Fruit fly (Drosophila melanogaster) whole organism, embryonic: ENCODE measurements around the gene CG6511.
A peak's percentile ranks its signal among the peaks of the same experiment; 100 is the strongest.

Experiments used
- ATbp ChIP-seq: fragments of 200-800 bp; sonication (Bioruptor generic); optimal IDR thresholded peaks from 2 replicates; lab custom pipeline; 2017; ENCODE audit warnings: missing biosample characterization, mild to moderate bottlenecking, missing genetic modification characterization, missing genetic modification reagents
- Asciz ChIP-seq: fragments of 200-800 bp; sonication (Bioruptor generic); optimal IDR thresholded peaks from 2 replicates; lab custom pipeline; 2017; ENCODE audit warnings: missing biosample characterization, mild to moderate bottlenecking, missing genetic modification characterization, missing genetic modification reagents
- Atf6 ChIP-seq: fragments of 200-800 bp; sonication (Bioruptor generic); IDR thresholded peaks from 2 replicates; pipeline ENCODE4 v1.3.6; 2022; ENCODE audit warnings: missing biosample characterization, missing genetic modification characterization
- CG10366 ChIP-seq: fragments of 200-800 bp; sonication (Bioruptor generic); IDR thresholded peaks from 2 replicates; pipeline ENCODE4 v1.3.6; 2022; ENCODE audit warnings: missing biosample characterization, missing genetic modification characterization
- CG14860 ChIP-seq: fragments of 200-800 bp; sonication (Bioruptor generic); IDR thresholded peaks from 3 replicates; pipeline ENCODE4 v1.3.6; 2022; ENCODE audit warnings: missing biosample characterization, missing genetic modification characterization; ENCODE audit not compliant: partially characterized antibody
- CG1602 ChIP-seq: fragments of 200-800 bp; sonication (Bioruptor generic); optimal IDR thresholded peaks from 3 replicates; lab custom pipeline; 2016; ENCODE audit warnings: missing biosample characterization, missing genetic modification characterization
- CG30403 ChIP-seq: fragments of 200-800 bp; sonication (Bioruptor generic); optimal IDR thresholded peaks from 3 replicates; lab custom pipeline; 2016; ENCODE audit warnings: missing biosample characterization, missing genetic modification characterization
- CG33213 ChIP-seq: fragments of 200-800 bp; sonication (Bioruptor generic); optimal IDR thresholded peaks from 3 replicates; lab custom pipeline; 2016; ENCODE audit warnings: missing biosample characterization, missing genetic modification characterization
- CG34224 ChIP-seq: fragments of 200-800 bp; sonication (Bioruptor generic); IDR thresholded peaks from 3 replicates; pipeline ENCODE4 v1.3.6; 2022; ENCODE audit warnings: missing biosample characterization, missing genetic modification characterization; ENCODE audit not compliant: partially characterized antibody
- CG3726 ChIP-seq: fragments of 200-800 bp; sonication (Bioruptor generic); IDR thresholded peaks from 3 replicates; pipeline ENCODE4, ENCODE4 v1.3.6; 2022; ENCODE audit warnings: missing biosample characterization, missing genetic modification characterization
- CG6175 ChIP-seq: fragments of 200-800 bp; sonication (Bioruptor generic); IDR thresholded peaks from 3 replicates; pipeline ENCODE4 v1.3.6; 2022; ENCODE audit warnings: missing biosample characterization, missing genetic modification characterization
- CG6854 ChIP-seq: fragments of 200-800 bp; sonication (Bioruptor generic); optimal IDR thresholded peaks from 3 replicates; lab custom pipeline; 2017; ENCODE audit warnings: missing biosample characterization, mild to moderate bottlenecking, missing genetic modification characterization
- CG8359 ChIP-seq: fragments of 200-800 bp; sonication (Bioruptor generic); optimal IDR thresholded peaks from 2 replicates; lab custom pipeline; 2017; ENCODE audit warnings: missing biosample characterization, mild to moderate bottlenecking, missing genetic modification characterization, borderline replicate concordance
- Camta ChIP-seq: fragments of 200-800 bp; sonication (Bioruptor generic); optimal IDR thresholded peaks from 2 replicates; lab custom pipeline; 2016; ENCODE audit warnings: missing biosample characterization, missing genetic modification characterization
- Chrac-16 ChIP-seq: fragments of 200-800 bp; sonication (Bioruptor generic); optimal IDR thresholded peaks from 3 replicates; lab custom pipeline; 2016; ENCODE audit warnings: missing biosample characterization, missing genetic modification characterization
- D19B ChIP-seq: fragments of 200-800 bp; sonication (Bioruptor generic); optimal IDR thresholded peaks from 2 replicates; lab custom pipeline; 2017; ENCODE audit warnings: missing biosample characterization, mild to moderate bottlenecking, missing genetic modification characterization
- Kr ChIP-seq: fragments of 200-800 bp; sonication (Bioruptor generic); optimal IDR thresholded peaks from 2 replicates; lab custom pipeline; 2017; ENCODE audit warnings: missing biosample characterization, mild to moderate bottlenecking, missing genetic modification characterization
- Lhr ChIP-seq: fragments of 200-800 bp; sonication (Bioruptor generic); optimal IDR thresholded peaks from 3 replicates; lab custom pipeline; 2017; ENCODE audit warnings: mild to moderate bottlenecking, missing biosample characterization, missing genetic modification reagents, missing genetic modification characterization
- MBD-R2 ChIP-seq: fragments of 200-800 bp; sonication (Bioruptor generic); IDR thresholded peaks from 2 replicates; pipeline ENCODE4 v1.3.6; 2022; ENCODE audit warnings: missing biosample characterization, missing genetic modification characterization
- Med ChIP-seq: fragments of 200-800 bp; sonication (Bioruptor generic); peaks from one replicate; lab custom pipeline; 2016; ENCODE audit warnings: missing biosample characterization, missing genetic modification characterization, mild to moderate bottlenecking, inconsistent platforms, moderate library complexity
- NFAT ChIP-seq: fragments of 200-800 bp; sonication (Bioruptor generic); IDR thresholded peaks from 2 replicates; pipeline ENCODE4 v1.3.6; 2022; ENCODE audit warnings: missing biosample characterization, missing genetic modification characterization
- Nf-YB ChIP-seq: fragments of 200-800 bp; sonication (Bioruptor generic); optimal IDR thresholded peaks from 3 replicates; lab custom pipeline; 2019; ENCODE audit warnings: missing biosample characterization, mild to moderate bottlenecking, missing genetic modification characterization, moderate library complexity
- Nf-YC ChIP-seq: fragments of 200-800 bp; optimal IDR thresholded peaks from 3 replicates; lab custom pipeline; 2019; ENCODE audit warnings: missing biosample characterization, mild to moderate bottlenecking, missing genetic modification characterization, moderate library complexity
- Oaz ChIP-seq: fragments of 200-800 bp; sonication (Bioruptor generic); IDR thresholded peaks from 2 replicates; pipeline ENCODE4 v1.3.6; 2022; ENCODE audit warnings: missing biosample characterization, missing genetic modification characterization
- Xbp1 ChIP-seq: fragments of 200-800 bp; sonication (Bioruptor generic); optimal IDR thresholded peaks from 3 replicates; lab custom pipeline; 2016; ENCODE audit warnings: missing biosample characterization, mild to moderate bottlenecking, missing genetic modification characterization
- az2 ChIP-seq: fragments of 200-800 bp; sonication (Bioruptor generic); optimal IDR thresholded peaks from 3 replicates; lab custom pipeline; 2016; ENCODE audit warnings: missing biosample characterization, missing genetic modification characterization
- bigmax ChIP-seq: fragments of 200-800 bp; sonication (Bioruptor generic); optimal IDR thresholded peaks from 2 replicates; lab custom pipeline; 2018; ENCODE audit warnings: missing biosample characterization, mild to moderate bottlenecking, missing genetic modification characterization
- chinmo ChIP-seq: fragments of 200-800 bp; sonication (Bioruptor generic); IDR thresholded peaks from 4 replicates; pipeline ENCODE4 v1.3.6; 2022; ENCODE audit warnings: missing biosample characterization, missing genetic modification characterization; ENCODE audit not compliant: partially characterized antibody
- cwo ChIP-seq: fragments of 200-800 bp; sonication (Bioruptor generic); optimal IDR thresholded peaks from 3 replicates; lab custom pipeline; 2017; ENCODE audit warnings: missing biosample characterization, missing genetic modification characterization, mild to moderate bottlenecking, moderate library complexity, missing genetic modification reagents
- ewg ChIP-seq: fragments of 200-800 bp; sonication (Bioruptor generic); optimal IDR thresholded peaks from 3 replicates; lab custom pipeline; 2017; ENCODE audit warnings: mild to moderate bottlenecking, missing biosample characterization, missing genetic modification reagents, missing genetic modification characterization
- eyg ChIP-seq: fragments of 200-800 bp; sonication (Bioruptor generic); optimal IDR thresholded peaks from 3 replicates; lab custom pipeline; 2016; ENCODE audit warnings: missing biosample characterization, missing genetic modification characterization
- gcm ChIP-seq: fragments of 200-800 bp; sonication (Bioruptor generic); optimal IDR thresholded peaks from 2 replicates; lab custom pipeline; 2019; ENCODE audit warnings: missing biosample characterization, mild to moderate bottlenecking, missing genetic modification characterization, moderate library complexity
- gcm2 ChIP-seq: fragments of 200-800 bp; sonication (Bioruptor generic); optimal IDR thresholded peaks from 2 replicates; lab custom pipeline; 2016; ENCODE audit warnings: missing biosample characterization, missing genetic modification characterization
- jing ChIP-seq: fragments of 200-800 bp; sonication (Bioruptor generic); optimal IDR thresholded peaks from 2 replicates; lab custom pipeline; 2018; ENCODE audit warnings: missing biosample characterization, mild to moderate bottlenecking, missing genetic modification characterization
- kni ChIP-seq: fragments of 200-800 bp; sonication (Bioruptor generic); optimal IDR thresholded peaks from 3 replicates; lab custom pipeline; 2017; ENCODE audit warnings: mild to moderate bottlenecking, missing biosample characterization, missing genetic modification reagents, missing genetic modification characterization
- lbe ChIP-seq: fragments of 200-800 bp; sonication (Bioruptor generic); optimal IDR thresholded peaks from 2 replicates; lab custom pipeline; 2016; ENCODE audit warnings: missing biosample characterization, mild to moderate bottlenecking, missing genetic modification characterization
- nau ChIP-seq: fragments of 200-800 bp; sonication (Bioruptor generic); optimal IDR thresholded peaks from 3 replicates; lab custom pipeline; 2017; ENCODE audit warnings: missing biosample characterization, mild to moderate bottlenecking, missing genetic modification characterization, missing genetic modification reagents
- nom ChIP-seq: fragments of 200-800 bp; sonication (Bioruptor generic); optimal IDR thresholded peaks from 2 replicates; lab custom pipeline; 2017; ENCODE audit warnings: missing biosample characterization, missing genetic modification characterization, mild to moderate bottlenecking, moderate library complexity, missing genetic modification reagents
- sc ChIP-seq, 3 experiments: fragments of >200 bp in 2 of 3; fragments of 200-800 bp in 1 of 3; sonication (Bioruptor generic) in 1 of 3; optimal IDR thresholded peaks; 2 replicates in 2 of 3; 3 replicates in 1 of 3; lab custom pipeline; 2017; ENCODE audit warnings: mild to moderate bottlenecking in 1 of 3, missing biosample characterization in 1 of 3, missing genetic modification characterization in 1 of 3, missing genetic modification reagents in 1 of 3
- schlank ChIP-seq: fragments of 200-800 bp; sonication (Bioruptor generic); optimal IDR thresholded peaks from 2 replicates; lab custom pipeline; 2018; ENCODE audit warnings: missing biosample characterization, mild to moderate bottlenecking, missing genetic modification characterization
- sd ChIP-seq: fragments of 200-800 bp; sonication (Bioruptor generic); optimal IDR thresholded peaks from 3 replicates; lab custom pipeline; 2018; ENCODE audit warnings: missing biosample characterization, mild to moderate bottlenecking, missing genetic modification characterization, moderate library complexity
- shn ChIP-seq: fragments of 200-800 bp; sonication (Bioruptor generic); optimal IDR thresholded peaks from 3 replicates; lab custom pipeline; 2016; ENCODE audit warnings: missing biosample characterization, missing genetic modification characterization
- slou ChIP-seq: fragments of 200-800 bp; sonication (Bioruptor generic); optimal IDR thresholded peaks from 3 replicates; lab custom pipeline; 2016; ENCODE audit warnings: missing biosample characterization, missing genetic modification characterization
- sug ChIP-seq: fragments of 200-800 bp; optimal IDR thresholded peaks from 2 replicates; lab custom pipeline; 2019; ENCODE audit warnings: missing biosample characterization, mild to moderate bottlenecking, missing genetic modification characterization, moderate library complexity
- vvl ChIP-seq: fragments of 200-800 bp; sonication (Bioruptor generic); IDR thresholded peaks from 2 replicates; pipeline ENCODE4 v1.3.6; 2022; ENCODE audit warnings: missing biosample characterization, missing genetic modification characterization
- z ChIP-seq: fragments of 200-800 bp; sonication (Bioruptor generic); IDR thresholded peaks from 3 replicates; pipeline ENCODE4 v1.3.6; 2022; ENCODE audit warnings: missing biosample characterization, missing genetic modification characterization

The CG6511 gene

DNA sequence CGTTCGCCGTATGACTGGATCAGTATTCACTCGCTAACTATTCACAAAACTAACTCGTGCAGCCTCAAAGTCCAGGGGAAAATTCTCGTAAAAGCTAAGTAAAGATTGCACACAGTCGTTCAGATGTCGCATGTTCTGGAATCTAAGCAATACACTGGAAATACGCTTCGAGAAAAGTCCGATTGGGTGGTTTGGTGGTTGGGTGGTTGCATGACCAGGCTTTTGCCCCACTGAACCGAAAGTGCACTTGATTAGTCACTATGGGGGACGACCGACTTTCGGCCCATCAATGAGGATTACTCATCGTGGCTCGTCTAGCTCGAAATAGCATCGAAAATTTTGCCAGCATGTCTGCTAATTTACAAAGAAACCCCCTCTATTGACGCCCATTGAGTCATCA, 40.8 kb upstream of the CG6511 start:
- no peak for TF ChIP-seq Lhr
- TF ChIP-seq MBD-R2 (GFP tag; lab: Robert Waterston, UW), result no peak
- TF ChIP-seq lbe (GFP tag; lab: Kevin White, UChicago), result no peak
- no peak for TF ChIP-seq bigmax (GFP tag; lab: Kevin White, UChicago)
- no peak for TF ChIP-seq CG33213
- no peak for TF ChIP-seq CG6854 (GFP tag; lab: Kevin White, UChicago)
- no peak for TF ChIP-seq CG14860 (GFP tag; lab: Robert Waterston, UW)
- TF ChIP-seq CG30403, result no peak
- no peak for TF ChIP-seq CG10366 (GFP tag; lab: Robert Waterston, UW)
- peak; percentile 54 for TF ChIP-seq Med (GFP tag; lab: Kevin White, UChicago)
- 0 out of 4 replicates have a peak, but pooled peaks have one; percentile 35 for TF ChIP-seq chinmo
- no peak for TF ChIP-seq Oaz (GFP tag; lab: Robert Waterston, UW)
- no peak for TF ChIP-seq Atf6 (GFP tag; lab: Robert Waterston, UW)
- TF ChIP-seq CG1602 (GFP tag; lab: Kevin White, UChicago), result no peak
- TF ChIP-seq gcm2 (GFP tag; lab: Kevin White, UChicago), result no peak
- no peak for TF ChIP-seq slou (GFP tag; lab: Kevin White, UChicago)
- TF ChIP-seq, all 482 proteins: peak for 2

dm6 chr3L:8681271-8681670, 39.9 kb upstream of the CG6511 start:
- no peak for TF ChIP-seq CG34224 (GFP tag; lab: Robert Waterston, UW)
- 0 out of 4 replicates have a peak, but pooled peaks have one; percentile 8 for TF ChIP-seq chinmo
- TF ChIP-seq z (GFP tag; lab: Robert Waterston, UW), result no peak
- TF ChIP-seq Nf-YB (GFP tag; lab: Kevin White, UChicago), result no peak
- no peak for TF ChIP-seq schlank (tag; lab: Kevin White, UChicago)
- no peak for TF ChIP-seq gcm (GFP tag; lab: Kevin White, UChicago)
- no peak for TF ChIP-seq Atf6 (GFP tag; lab: Robert Waterston, UW)
- no peak for TF ChIP-seq D19B (GFP tag; lab: Kevin White, UChicago)
- TF ChIP-seq sd (tag; lab: Kevin White, UChicago), result peak; percentile 71
- no peak for TF ChIP-seq Chrac-16
- TF ChIP-seq CG1602 (GFP tag; lab: Kevin White, UChicago), result no peak
- TF ChIP-seq nom, result peak; percentile 2
- TF ChIP-seq Camta (GFP tag; lab: Kevin White, UChicago), result no peak
- TF ChIP-seq Oaz (GFP tag; lab: Robert Waterston, UW), result no peak
- TF ChIP-seq ewg (GFP tag; lab: Kevin White, UChicago), result no peak
- TF ChIP-seq Med (GFP tag; lab: Kevin White, UChicago), result peak; percentile 9
- TF ChIP-seq CG8359 (GFP tag; lab: Kevin White, UChicago), result no peak
- TF ChIP-seq eyg (GFP tag; lab: Kevin White, UChicago), result no peak
- no peak for TF ChIP-seq sc (optimal IDR thresholded peaks at IDR 0.05; lab: Kevin White, UChicago)
- no peak for TF ChIP-seq sc (GFP tag; optimal IDR thresholded peaks at IDR 0.05; lab: Kevin White, UChicago)
- peak; percentile 49 for TF ChIP-seq cwo (GFP tag; lab: Kevin White, UChicago)
- 0 out of 2 replicates have a peak, but pooled peaks have one; percentile 27 for TF ChIP-seq NFAT (GFP tag; lab: Robert Waterston, UW)
- TF ChIP-seq shn, result no peak
- no peak for TF ChIP-seq az2
- peak; percentile 39; the same call in 1 of the 3 replicates for TF ChIP-seq CG6175 (GFP tag; lab: Robert Waterston, UW)

- TF ChIP-seq Nf-YC (tag; lab: Kevin White, UChicago), result no peak
- TF ChIP-seq kni (GFP tag; lab: Kevin White, UChicago), result peak; percentile 2
- TF ChIP-seq CG3726, result no peak
- TF ChIP-seq CG34224 (GFP tag; lab: Robert Waterston, UW), result no peak
- TF ChIP-seq sug (tag; lab: Kevin White, UChicago), result no peak
- no peak for TF ChIP-seq nau (GFP tag; lab: Kevin White, UChicago)
- no peak for TF ChIP-seq Kr (GFP tag; lab: Kevin White, UChicago)
- TF ChIP-seq jing, result no peak
- no peak for TF ChIP-seq Asciz (GFP tag; lab: Kevin White, UChicago)
- no peak for TF ChIP-seq Xbp1
- TF ChIP-seq cwo (GFP tag; lab: Kevin White, UChicago), result peak; percentile 49
- peak; percentile 47; the same call in 1 of the 2 replicates for TF ChIP-seq vvl (GFP tag; lab: Robert Waterston, UW)
- TF ChIP-seq ATbp (GFP tag; lab: Kevin White, UChicago), result no peak
Observed at dm6 chr3L:8681896-8682550, 39.1 kb upstream of the CG6511 start.
